Worm (Caenorhabditis elegans) whole organism, young adult: Measurements from ENCODE around the gene tre-4.
"Not testable (repeated sequence)": the region's sequence is repeated elsewhere in the genome, so short reads cannot be mapped to it uniquely, and the experiment has no call there.

Experiments used
- B0035.1 ChIP-seq: sonication (generic microtip); optimal IDR thresholded peaks from 2 replicates; lab custom pipeline; 2016; ENCODE audit warnings: missing genetic modification characterization, mild to moderate bottlenecking, missing compliant biosample characterization, missing genotype, missing genetic modification reagents
- B0261.1 ChIP-seq: sonication (generic microtip); optimal IDR thresholded peaks from 2 replicates; lab custom pipeline; 2016; ENCODE audit warnings: mild to moderate bottlenecking, missing genetic modification characterization, moderate library complexity, missing compliant biosample characterization
- D2030.7 ChIP-seq: fragments of 200-800 bp; sonication (Bioruptor generic); IDR thresholded peaks from 2 replicates; pipeline ENCODE4 v1.3.6; 2022; ENCODE audit warnings: missing genetic modification reagents, missing genetic modification characterization, missing compliant biosample characterization
- F10E7.11 ChIP-seq: sonication (generic microtip); optimal IDR thresholded peaks from 2 replicates; lab custom pipeline; 2017; ENCODE audit warnings: mild to moderate bottlenecking, missing genetic modification characterization, moderate library complexity, missing compliant biosample characterization
- K11D2.4 ChIP-seq: fragments of 200-800 bp; sonication (Bioruptor generic); IDR thresholded peaks from 2 replicates; pipeline ENCODE4 v1.3.6; 2022; ENCODE audit warnings: missing genetic modification reagents, missing genetic modification characterization, missing compliant biosample characterization
- T07F8.4 ChIP-seq: sonication (generic microtip); optimal IDR thresholded peaks from 2 replicates; lab custom pipeline; 2016; ENCODE audit warnings: mild to moderate bottlenecking, missing genetic modification characterization, moderate library complexity, missing compliant biosample characterization
- T26A5.8 ChIP-seq: sonication (generic microtip); optimal IDR thresholded peaks from 2 replicates; lab custom pipeline; 2016; ENCODE audit warnings: missing genetic modification characterization, missing compliant biosample characterization
- Y95B8A.8 ChIP-seq: fragments of 200-800 bp; sonication (Bioruptor generic); IDR thresholded peaks from 2 replicates; pipeline ENCODE4 v1.3.6; 2022; ENCODE audit warnings: missing genetic modification reagents, missing genetic modification characterization, missing compliant biosample characterization
- ama-1 ChIP-seq, 3 experiments: fragments of 150-350 bp in 1 of 3; sonication (generic microtip) in 2 of 3; optimal IDR thresholded peaks; 2 replicates each; lab custom pipeline; 2014 to 2018; ENCODE audit warnings: missing biosample characterization in 2 of 3, missing genetic modification characterization in 2 of 3, missing genetic modification reagents in 2 of 3
- aptf-2 ChIP-seq: fragments of 200-800 bp; sonication (Bioruptor generic); conservative IDR thresholded peaks from 2 replicates; pipeline ENCODE4 v1.3.6; 2022; ENCODE audit warnings: missing genetic modification reagents, missing genetic modification characterization, missing compliant biosample characterization
- atf-7 ChIP-seq: sonication (generic microtip); optimal IDR thresholded peaks from 2 replicates; lab custom pipeline; 2017; ENCODE audit warnings: mild to moderate bottlenecking, missing genetic modification characterization, missing compliant biosample characterization
- attf-5 ChIP-seq: fragments of 200-800 bp; sonication (Bioruptor generic); optimal IDR thresholded peaks from 2 replicates; lab custom pipeline; 2018; ENCODE audit warnings: mild to moderate bottlenecking, missing genetic modification characterization, missing compliant biosample characterization
- bed-2 ChIP-seq: fragments of 200-800 bp; sonication (Bioruptor generic); IDR thresholded peaks from 2 replicates; pipeline ENCODE4 v1.3.6; 2022; ENCODE audit warnings: missing genetic modification reagents, missing genetic modification characterization, missing compliant biosample characterization
- ccch-3 ChIP-seq: fragments of 200-800 bp; sonication (Bioruptor generic); optimal IDR thresholded peaks from 2 replicates; lab custom pipeline; 2018; ENCODE audit warnings: mild to moderate bottlenecking, missing genetic modification characterization, missing compliant biosample characterization
- ceh-100 ChIP-seq: fragments of 200-800 bp; sonication (Bioruptor generic); IDR thresholded peaks from 2 replicates; pipeline ENCODE4 v1.3.6; 2022; ENCODE audit warnings: missing genetic modification reagents, missing genetic modification characterization, missing compliant biosample characterization
- ceh-91 ChIP-seq: fragments of 200-800 bp; sonication (Bioruptor generic); IDR thresholded peaks from 2 replicates; pipeline ENCODE4 v1.3.6; 2022; ENCODE audit warnings: missing genetic modification reagents, missing genetic modification characterization, missing compliant biosample characterization
- chd-7 ChIP-seq: sonication (generic microtip); optimal IDR thresholded peaks from 2 replicates; lab custom pipeline; 2016; ENCODE audit warnings: mild to moderate bottlenecking, missing genetic modification characterization, moderate library complexity, missing compliant biosample characterization
- dox-1 ChIP-seq: fragments of 200-800 bp; sonication (Bioruptor generic); IDR thresholded peaks from 2 replicates; pipeline ENCODE4 v1.3.6; 2022; ENCODE audit warnings: missing genetic modification reagents, missing genetic modification characterization, missing compliant biosample characterization
- efl-1 ChIP-seq: fragments of 150-350 bp; optimal IDR thresholded peaks from 2 replicates; lab custom pipeline; 2014; ENCODE audit warnings: missing biosample characterization, missing genetic modification reagents, missing genetic modification characterization
- egrh-3 ChIP-seq: fragments of 200-800 bp; sonication (Bioruptor generic); IDR thresholded peaks from 2 replicates; pipeline ENCODE4 v1.3.6; 2022; ENCODE audit warnings: missing genetic modification reagents, missing genetic modification characterization, missing compliant biosample characterization
- ekl-4 ChIP-seq: fragments of 200-800 bp; sonication (Bioruptor generic); IDR thresholded peaks from 2 replicates; pipeline ENCODE4 v1.3.6; 2022; ENCODE audit warnings: missing genetic modification reagents, missing genetic modification characterization, missing compliant biosample characterization
- gei-17 ChIP-seq: fragments of 200-800 bp; sonication (Bioruptor generic); optimal IDR thresholded peaks from 2 replicates; lab custom pipeline; 2018; ENCODE audit warnings: mild to moderate bottlenecking, missing genetic modification characterization, missing compliant biosample characterization
- him-1 ChIP-seq: sonication (generic microtip); optimal IDR thresholded peaks from 2 replicates; lab custom pipeline; 2016; ENCODE audit warnings: missing genotype, missing genetic modification reagents, missing genetic modification characterization, missing compliant biosample characterization
- hlh-26 ChIP-seq: fragments of 200-800 bp; sonication (Bioruptor generic); conservative IDR thresholded peaks from 2 replicates; pipeline ENCODE4 v1.3.6; 2022; ENCODE audit warnings: missing genetic modification reagents, missing genetic modification characterization, missing compliant biosample characterization
- hmg-1.2 ChIP-seq: fragments of 200-800 bp; sonication (Bioruptor generic); IDR thresholded peaks from 2 replicates; pipeline ENCODE4 v1.3.6; 2022; ENCODE audit warnings: missing genetic modification reagents, missing genetic modification characterization, missing compliant biosample characterization
- hsf-1 ChIP-seq: fragments of 200-800 bp; sonication (Bioruptor generic); IDR thresholded peaks from 2 replicates; pipeline ENCODE4 v1.3.6; 2022; ENCODE audit warnings: missing genetic modification reagents, missing genetic modification characterization, missing compliant biosample characterization
- lin-35 ChIP-seq, 3 experiments: fragments of 150-350 bp in 2 of 3; sonication (generic microtip) in 1 of 3; optimal IDR thresholded peaks; 2 replicates each; lab custom pipeline; 2014 to 2018; ENCODE audit warnings: missing biosample characterization in 3 of 3, missing genetic modification characterization in 3 of 3, missing genetic modification reagents in 3 of 3
- lir-1 ChIP-seq: fragments of 200-800 bp; sonication (Bioruptor generic); conservative IDR thresholded peaks from 2 replicates; pipeline ENCODE4 v1.3.6; 2022; ENCODE audit warnings: missing genetic modification reagents, missing genetic modification characterization, missing compliant biosample characterization
- lsl-1 ChIP-seq: fragments of 200-800 bp; sonication (Bioruptor generic); optimal IDR thresholded peaks from 2 replicates; lab custom pipeline; 2018; ENCODE audit warnings: mild to moderate bottlenecking, missing genetic modification characterization, moderate library complexity, missing compliant biosample characterization
- madf-8 ChIP-seq: fragments of 200-800 bp; sonication (Bioruptor generic); conservative IDR thresholded peaks from 2 replicates; pipeline ENCODE4 v1.3.6; 2022; ENCODE audit warnings: missing genetic modification reagents, missing genetic modification characterization, missing compliant biosample characterization
- mes-4 ChIP-seq: sonication (generic microtip); optimal IDR thresholded peaks from 2 replicates; lab custom pipeline; 2016; ENCODE audit warnings: missing genotype, missing genetic modification characterization, missing compliant biosample characterization
- nfya-1 ChIP-seq: sonication (generic microtip); optimal IDR thresholded peaks from 2 replicates; lab custom pipeline; 2017; ENCODE audit warnings: antibody characterized with exemption, missing compliant biosample characterization, missing genetic modification characterization, borderline replicate concordance; ENCODE audit not compliant: insufficient read depth
- nhr-120 ChIP-seq: fragments of 200-800 bp; sonication (Bioruptor generic); IDR thresholded peaks from 2 replicates; pipeline ENCODE4 v1.3.6; 2022; ENCODE audit warnings: missing genetic modification characterization, missing compliant biosample characterization
- pbrm-1 ChIP-seq: fragments of 200-800 bp; sonication (Bioruptor generic); IDR thresholded peaks from 2 replicates; pipeline ENCODE4 v1.3.6; 2022; ENCODE audit warnings: missing genetic modification reagents, missing genetic modification characterization, missing compliant biosample characterization
- rpc-1 ChIP-seq, 2 experiments: fragments of 150-350 bp in 1 of 2; sonication (generic microtip) in 1 of 2; optimal IDR thresholded peaks; 2 replicates each; lab custom pipeline; 2014 to 2018; ENCODE audit warnings: missing biosample characterization in 1 of 2, missing genetic modification characterization in 1 of 2, missing genetic modification reagents in 1 of 2, missing genotype in 1 of 2
- sea-2 ChIP-seq: fragments of 200-800 bp; sonication (Bioruptor generic); IDR thresholded peaks from 2 replicates; pipeline ENCODE4 v1.3.6; 2022; ENCODE audit warnings: missing genetic modification characterization, missing compliant biosample characterization
- snpc-4 ChIP-seq, 5 experiments: fragments of 150-350 bp in 1 of 5; sonication (generic microtip) in 4 of 5; optimal IDR thresholded peaks; 2 replicates each; lab custom pipeline; 2014 to 2018; ENCODE audit warnings: missing genetic modification characterization in 5 of 5, missing biosample characterization in 3 of 5, antibody characterized with exemption in 2 of 5, mild to moderate bottlenecking in 2 of 5, missing compliant biosample characterization in 2 of 5, missing genotype in 2 of 5, moderate library complexity in 2 of 5, missing genetic modification reagents in 1 of 5
- tlf-1 ChIP-seq: fragments of 200-800 bp; sonication (Bioruptor generic); optimal IDR thresholded peaks from 2 replicates; lab custom pipeline; 2018; ENCODE audit warnings: mild to moderate bottlenecking, missing genetic modification characterization, missing compliant biosample characterization
- unc-130 ChIP-seq: sonication (generic microtip); optimal IDR thresholded peaks from 2 replicates; lab custom pipeline; 2016; ENCODE audit warnings: missing genetic modification reagents, missing genetic modification characterization, missing compliant biosample characterization
- zim-3 ChIP-seq: sonication (generic microtip); optimal IDR thresholded peaks from 2 replicates; lab custom pipeline; 2017; ENCODE audit warnings: mild to moderate bottlenecking, missing genetic modification characterization, moderate library complexity, missing compliant biosample characterization
- ztf-18 ChIP-seq: sonication (generic microtip); optimal IDR thresholded peaks from 2 replicates; lab custom pipeline; 2016; ENCODE audit warnings: missing genotype, mild to moderate bottlenecking, missing genetic modification characterization, missing compliant biosample characterization
- ztf-22 ChIP-seq: fragments of 200-800 bp; sonication (Bioruptor generic); optimal IDR thresholded peaks from 2 replicates; lab custom pipeline; 2018; ENCODE audit warnings: mild to moderate bottlenecking, missing genetic modification characterization, moderate library complexity, missing compliant biosample characterization
- ztf-25 ChIP-seq: fragments of 200-800 bp; sonication (Bioruptor generic); IDR thresholded peaks from 2 replicates; pipeline ENCODE4 v1.3.6; 2022; ENCODE audit warnings: missing genetic modification reagents, missing genetic modification characterization, missing compliant biosample characterization

The tre-4 gene

DNA sequence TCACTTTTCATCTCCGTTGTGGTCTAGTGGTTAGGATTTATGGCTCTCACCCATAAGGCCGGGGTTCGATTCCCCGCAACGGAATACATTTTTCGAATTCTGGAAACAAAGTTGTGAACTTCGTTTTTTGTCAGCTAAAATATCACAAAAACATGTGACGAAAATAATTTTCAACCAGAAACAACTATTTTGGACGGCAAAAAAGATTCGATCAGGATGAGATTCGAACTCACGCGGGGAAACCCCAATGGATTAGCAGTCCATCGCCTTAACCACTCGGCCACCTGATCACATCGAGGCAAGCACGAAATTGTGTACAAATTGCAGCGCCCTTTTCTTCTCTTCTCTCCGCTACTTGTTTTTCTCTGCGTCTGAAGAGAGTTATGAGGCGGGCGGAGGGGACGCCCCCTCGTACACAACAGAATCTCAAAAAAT is 23.3 kb upstream of the tre-4 start (continued):
- TF ChIP-seq mes-4 (tag; lab: Kevin White, UChicago) (peak; percentile 81), ekl-4 (peak; percentile 67), bed-2 (GFP tag; lab: Robert Waterston, UW) (0 out of 2 replicates have a peak, but pooled peaks have one; percentile 7), lin-35 (GFP tag; optimal IDR thresholded peaks at IDR 0.05; lab: Kevin White, UChicago) (peak in 1 of 3 experiments; percentile 67), gei-17 (GFP tag; lab: Kevin White, UChicago) (peak; percentile 79), atf-7 (tag; lab: Kevin White, UChicago) (peak; percentile 80), hmg-1.2 (GFP tag; lab: Robert Waterston, UW) (peak; percentile 84), ztf-22 (GFP tag; lab: Kevin White, UChicago) (peak; percentile 25), K11D2.4 (peak; percentile 72; the same call in 1 of the 2 replicates), rpc-1 (optimal IDR thresholded peaks at IDR 0.05; lab: Kevin White, UChicago) (peak; percentile 94), rpc-1 (tag; optimal IDR thresholded peaks at IDR 0.05; lab: Kevin White, UChicago) (peak; percentile 97), lir-1 (GFP tag; lab: Robert Waterston, UW) (peak; percentile 48; the same call in 1 of the 2 replicates), attf-5 (GFP tag; lab: Kevin White, UChicago) (peak; percentile 74), zim-3 (peak; percentile 56), nhr-120 (GFP tag; lab: Robert Waterston, UW) (0 out of 2 replicates have a peak, but pooled peaks have one; percentile 20), egrh-3 (peak; percentile 47; the same call in 1 of the 2 replicates), chd-7 (tag; lab: Kevin White, UChicago) (peak; percentile 89), aptf-2 (GFP tag; lab: Robert Waterston, UW) (0 out of 2 replicates have a peak, but pooled peaks have one; percentile 55), B0035.1 (tag; lab: Kevin White, UChicago) (peak; percentile 86), unc-130 (peak; percentile 14), sea-2 (GFP tag; lab: Robert Waterston, UW) (peak; percentile 55; the same call in 1 of the 2 replicates), F10E7.11 (tag; lab: Kevin White, UChicago) (peak; percentile 64), ztf-25 (0 out of 2 replicates have a peak, but pooled peaks have one; percentile 55), ama-1 (GFP tag; optimal IDR thresholded peaks at IDR 0.05; lab: Kevin White, UChicago) (peak; percentile 38 to 46), D2030.7 (peak; percentile 91), T07F8.4 (peak; percentile 75)
- TF ChIP-seq ama-1 (optimal IDR thresholded peaks at IDR 0.05; lab: Kevin White, UChicago): not testable (repeated sequence)

DNA sequence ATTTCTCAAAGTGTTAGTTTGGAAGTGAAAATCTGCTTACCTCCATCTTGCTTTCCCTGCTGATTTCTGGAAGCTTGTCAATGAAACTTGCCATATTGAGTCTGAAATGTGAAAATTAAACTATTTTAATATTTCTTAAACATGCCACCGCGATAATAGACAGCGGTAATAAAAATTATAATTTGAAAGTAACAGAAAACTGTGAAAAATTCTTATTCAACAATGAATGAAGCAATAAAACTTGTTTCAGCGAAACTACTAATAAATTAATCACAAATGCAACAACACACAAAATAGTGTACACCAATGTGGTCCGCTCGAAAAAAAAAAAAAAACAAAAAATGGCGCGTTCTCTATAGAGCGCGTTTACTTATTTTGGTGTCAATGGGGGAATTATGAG is 20.4 kb upstream of the tre-4 start, which contains the start of gene F02D10.6:
TSS of gene F02D10.6 (minus strand) at position 101 of the 400 bp plus-strand sequence.
- TF ChIP-seq lsl-1 (GFP tag; lab: Kevin White, UChicago) (no peak), T26A5.8 (tag; lab: Kevin White, UChicago) (no peak), efl-1 (GFP tag; lab: Kevin White, UChicago) (peak; percentile 14), tlf-1 (no peak), ceh-100 (GFP tag; lab: Robert Waterston, UW) (no peak), K11D2.4 (no peak)

DNA sequence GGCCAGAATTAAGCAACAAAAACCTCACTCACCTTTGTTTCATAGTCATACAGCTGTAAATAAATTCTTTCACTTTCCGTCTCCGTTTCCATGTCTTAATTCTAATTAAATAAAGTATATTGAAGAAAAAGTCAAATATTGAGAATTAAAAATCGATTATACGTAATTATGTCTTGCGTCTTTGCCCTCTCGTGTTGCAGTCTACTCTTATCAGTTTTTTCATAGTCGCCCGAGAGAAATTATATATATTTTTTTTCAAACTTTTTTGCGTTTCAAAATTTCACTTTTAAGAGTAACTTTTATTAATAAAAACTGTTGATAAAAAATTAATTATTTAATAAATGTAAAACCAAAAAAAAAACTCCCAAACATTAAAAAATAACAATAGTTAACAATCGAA is 15.5 kb upstream of the tre-4 start, which contains the start of gene flr-1:
TSS of gene flr-1 (minus strand) at position 101 of the 400 bp plus-strand sequence.
- TF ChIP-seq madf-8 (GFP tag; lab: Robert Waterston, UW) (no peak), atf-7 (tag; lab: Kevin White, UChicago) (no peak)

DNA sequence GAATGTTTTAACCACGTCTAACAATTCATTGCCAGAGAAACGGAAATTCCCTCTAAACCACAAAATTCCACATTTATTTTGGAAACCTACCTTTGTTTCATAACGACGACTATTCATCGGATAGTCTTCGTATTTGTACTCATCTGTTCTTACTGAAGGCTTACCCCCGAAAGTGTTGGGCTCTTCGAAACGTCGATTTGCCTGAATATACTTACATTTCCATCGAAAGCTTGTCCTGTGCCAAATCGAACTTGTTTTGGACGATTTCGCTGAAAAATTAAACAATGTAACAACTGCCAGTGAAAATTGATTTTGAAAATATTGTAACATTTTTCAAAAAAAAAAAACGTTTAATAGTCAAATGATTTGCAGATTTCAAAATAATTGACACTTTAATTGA is 9.4 kb upstream of the tre-4 start, which contains the start of gene F02D10.3:
TSS of gene F02D10.3 (minus strand) at position 101 of the 400 bp plus-strand sequence.
- TF ChIP-seq dox-1 (GFP tag; lab: Robert Waterston, UW) (no peak), nhr-120 (GFP tag; lab: Robert Waterston, UW) (no peak), pbrm-1 (GFP tag; lab: Robert Waterston, UW) (no peak), B0261.1 (tag; lab: Kevin White, UChicago) (no peak), aptf-2 (GFP tag; lab: Robert Waterston, UW) (no peak), hsf-1 (GFP tag; lab: Robert Waterston, UW) (no peak), ceh-91 (GFP tag; lab: Robert Waterston, UW) (no peak), ztf-18 (tag; lab: Kevin White, UChicago) (no peak), Y95B8A.8 (GFP tag; lab: Robert Waterston, UW) (no peak), hlh-26 (GFP tag; lab: Robert Waterston, UW) (no peak), nfya-1 (tag; lab: Kevin White, UChicago) (no peak), snpc-4 (GFP tag; optimal IDR thresholded peaks at IDR 0.05; lab: Kevin White, UChicago) (no peak), snpc-4 (tag; optimal IDR thresholded peaks at IDR 0.05; lab: Kevin White, UChicago) (no peak), him-1 (no peak), ccch-3 (GFP tag; lab: Kevin White, UChicago) (no peak), ceh-100 (GFP tag; lab: Robert Waterston, UW) (no peak)
